Worm (Caenorhabditis elegans) whole organism, late embryonic: ENCODE data around the gene Y57G11C.38.

Source experiments
- nhr-11 ChIP-seq: fragments of 150-350 bp; optimal IDR thresholded peaks from 2 replicates; lab custom pipeline; 2014; ENCODE audit warnings: missing biosample characterization, missing genetic modification characterization
- pha-4 ChIP-seq: fragments of 150-350 bp; optimal IDR thresholded peaks from 2 replicates; lab custom pipeline; 2018; ENCODE audit warnings: missing biosample characterization, missing genetic modification reagents, missing genetic modification characterization
- unc-55 ChIP-seq: sonication (generic microtip); optimal IDR thresholded peaks from 2 replicates; lab custom pipeline; 2017; ENCODE audit warnings: missing biosample characterization, missing genetic modification reagents, missing genetic modification characterization

ce11 chrIV:14824201-14824600 lies 38.0 kb upstream of the Y57G11C.38 start:
- no peak for TF ChIP-seq pha-4 (tag; lab: Kevin White, UChicago)
- TF ChIP-seq unc-55 (GFP tag; lab: Kevin White, UChicago), result no peak
- no peak for TF ChIP-seq nhr-11
